Fruit fly (Drosophila melanogaster) whole organism, embryonic: ENCODE results near the gene CG18473.

ENCODE experiments used
- Aef1 ChIP-seq: fragments of 200-800 bp; sonication (Bioruptor generic); IDR thresholded peaks from 3 replicates; pipeline ENCODE4 v1.3.6; 2022; ENCODE audit warnings: missing biosample characterization, missing genetic modification characterization
- CG10321 ChIP-seq: fragments of 200-800 bp; sonication (Bioruptor generic); IDR thresholded peaks from 2 replicates; pipeline ENCODE4 v1.3.6; 2022; ENCODE audit warnings: missing biosample characterization, missing genetic modification characterization
- CG10654 ChIP-seq: fragments of 200-800 bp; sonication (Bioruptor generic); optimal IDR thresholded peaks from 2 replicates; lab custom pipeline; 2016; ENCODE audit warnings: missing biosample characterization, missing genetic modification characterization
- CG12104 ChIP-seq: fragments of 200-800 bp; sonication (Bioruptor generic); optimal IDR thresholded peaks from 3 replicates; lab custom pipeline; 2016; ENCODE audit warnings: missing biosample characterization, missing genetic modification characterization
- CG12391 ChIP-seq: fragments of 200-800 bp; sonication (Bioruptor generic); optimal IDR thresholded peaks from 3 replicates; lab custom pipeline; 2018; ENCODE audit warnings: missing biosample characterization, mild to moderate bottlenecking, missing genetic modification characterization, moderate library complexity
- CG13424 ChIP-seq: fragments of 200-800 bp; sonication (Bioruptor generic); optimal IDR thresholded peaks from 2 replicates; lab custom pipeline; 2019; ENCODE audit warnings: missing biosample characterization, mild to moderate bottlenecking, missing genetic modification characterization, moderate library complexity
- CG14860 ChIP-seq: fragments of 200-800 bp; sonication (Bioruptor generic); IDR thresholded peaks from 3 replicates; pipeline ENCODE4 v1.3.6; 2022; ENCODE audit warnings: missing biosample characterization, missing genetic modification characterization; ENCODE audit not compliant: partially characterized antibody
- CG1603 ChIP-seq: fragments of 200-800 bp; sonication (Bioruptor generic); optimal IDR thresholded peaks from 2 replicates; lab custom pipeline; 2019; ENCODE audit warnings: missing biosample characterization, mild to moderate bottlenecking, missing genetic modification characterization, moderate library complexity
- CG18599 ChIP-seq: fragments of 200-800 bp; sonication (Bioruptor generic); optimal IDR thresholded peaks from 3 replicates; lab custom pipeline; 2017; ENCODE audit warnings: missing biosample characterization, missing genetic modification characterization, mild to moderate bottlenecking, moderate library complexity, missing genetic modification reagents
- CG18764 ChIP-seq: fragments of 200-800 bp; sonication (Bioruptor generic); optimal IDR thresholded peaks from 3 replicates; lab custom pipeline; 2016; ENCODE audit warnings: missing biosample characterization, missing genetic modification characterization
- CG31365 ChIP-seq: fragments of 200-800 bp; sonication (Bioruptor generic); optimal IDR thresholded peaks from 2 replicates; lab custom pipeline; 2018; ENCODE audit warnings: missing biosample characterization, mild to moderate bottlenecking, missing genetic modification characterization
- CG31441 ChIP-seq: fragments of 200-800 bp; sonication (Bioruptor generic); IDR thresholded peaks from 2 replicates; pipeline ENCODE4 v1.3.6; 2022; ENCODE audit warnings: missing biosample characterization, missing genetic modification characterization
- CG3163 ChIP-seq: fragments of 200-800 bp; sonication (Bioruptor generic); optimal IDR thresholded peaks from 3 replicates; lab custom pipeline; 2016; ENCODE audit warnings: missing biosample characterization, missing genetic modification characterization
- CG32532 ChIP-seq: fragments of 200-800 bp; sonication (Bioruptor generic); IDR thresholded peaks from 2 replicates; pipeline ENCODE4 v1.3.6; 2022; ENCODE audit warnings: missing biosample characterization, missing genetic modification characterization
- CG3726 ChIP-seq: fragments of 200-800 bp; sonication (Bioruptor generic); IDR thresholded peaks from 3 replicates; pipeline ENCODE4, ENCODE4 v1.3.6; 2022; ENCODE audit warnings: missing biosample characterization, missing genetic modification characterization
- CG4424 ChIP-seq: fragments of 200-800 bp; sonication (Bioruptor generic); optimal IDR thresholded peaks from 3 replicates; lab custom pipeline; 2016; ENCODE audit warnings: missing biosample characterization, missing genetic modification characterization
- CG6654 ChIP-seq: fragments of 200-800 bp; sonication (Bioruptor generic); optimal IDR thresholded peaks from 2 replicates; lab custom pipeline; 2017; ENCODE audit warnings: missing biosample characterization, mild to moderate bottlenecking, missing genetic modification characterization
- CG7372 ChIP-seq: fragments of 200-800 bp; sonication (Bioruptor generic); IDR thresholded peaks from 2 replicates; pipeline ENCODE4 v1.3.6; 2022; ENCODE audit warnings: missing biosample characterization, missing genetic modification characterization
- CG7745 ChIP-seq: fragments of 200-800 bp; sonication (Bioruptor generic); optimal IDR thresholded peaks from 2 replicates; lab custom pipeline; 2018; ENCODE audit warnings: missing biosample characterization, mild to moderate bottlenecking, missing genetic modification characterization, moderate library complexity
- CG8359 ChIP-seq: fragments of 200-800 bp; sonication (Bioruptor generic); optimal IDR thresholded peaks from 2 replicates; lab custom pipeline; 2017; ENCODE audit warnings: missing biosample characterization, mild to moderate bottlenecking, missing genetic modification characterization, borderline replicate concordance
- CG9609 ChIP-seq: fragments of 200-800 bp; sonication (Bioruptor generic); optimal IDR thresholded peaks from 3 replicates; lab custom pipeline; 2016; ENCODE audit warnings: missing biosample characterization, missing genetic modification characterization
- CG9876 ChIP-seq: fragments of 200-800 bp; sonication (Bioruptor generic); optimal IDR thresholded peaks from 2 replicates; lab custom pipeline; 2016; ENCODE audit warnings: missing biosample characterization, missing genetic modification characterization
- CTCF ChIP-seq: fragments of 200-800 bp; sonication (Bioruptor generic); optimal IDR thresholded peaks from 2 replicates; lab custom pipeline; 2017; ENCODE audit warnings: missing biosample characterization, mild to moderate bottlenecking, missing genetic modification characterization, moderate library complexity
- CkIIα-i1 ChIP-seq: fragments of 200-800 bp; sonication (Bioruptor generic); IDR thresholded peaks from 2 replicates; pipeline ENCODE4 v1.3.6; 2022; ENCODE audit warnings: missing biosample characterization, missing genetic modification characterization
- Elba2 ChIP-seq: fragments of 200-800 bp; sonication (Bioruptor generic); optimal IDR thresholded peaks from 3 replicates; lab custom pipeline; 2016; ENCODE audit warnings: missing biosample characterization, missing genetic modification characterization
- Hmx ChIP-seq: fragments of 200-800 bp; sonication (Bioruptor generic); optimal IDR thresholded peaks from 2 replicates; lab custom pipeline; 2016; ENCODE audit warnings: missing biosample characterization, missing genetic modification characterization
- Lpt ChIP-seq: fragments of >200 bp; optimal IDR thresholded peaks from 2 replicates; lab custom pipeline; 2018; ENCODE audit warnings: missing biosample characterization, missing genetic modification characterization
- Rfx ChIP-seq: fragments of 200-800 bp; sonication (Bioruptor generic); IDR thresholded peaks from 2 replicates; pipeline ENCODE4 v1.3.6; 2022; ENCODE audit warnings: missing biosample characterization, missing genetic modification characterization
- Vsx1 ChIP-seq: fragments of 200-800 bp; sonication (Bioruptor generic); optimal IDR thresholded peaks from 2 replicates; lab custom pipeline; 2017; ENCODE audit warnings: missing biosample characterization, mild to moderate bottlenecking, missing genetic modification characterization, missing genetic modification reagents
- YL-1 ChIP-seq: fragments of 200-800 bp; sonication (Bioruptor generic); optimal IDR thresholded peaks from 3 replicates; lab custom pipeline; 2017; ENCODE audit warnings: missing biosample characterization, mild to moderate bottlenecking, missing genetic modification characterization
- amos ChIP-seq: fragments of 200-800 bp; sonication (Bioruptor generic); IDR thresholded peaks from 2 replicates; pipeline ENCODE4 v1.3.6; 2022; ENCODE audit warnings: missing biosample characterization, missing genetic modification characterization; ENCODE audit not compliant: partially characterized antibody
- az2 ChIP-seq: fragments of 200-800 bp; sonication (Bioruptor generic); optimal IDR thresholded peaks from 3 replicates; lab custom pipeline; 2016; ENCODE audit warnings: missing biosample characterization, missing genetic modification characterization
- corto ChIP-seq: fragments of 200-800 bp; sonication (Bioruptor generic); optimal IDR thresholded peaks from 2 replicates; lab custom pipeline; 2016; ENCODE audit warnings: missing biosample characterization, mild to moderate bottlenecking, missing genetic modification characterization, moderate library complexity
- crc ChIP-seq: fragments of 200-800 bp; sonication (Bioruptor generic); optimal IDR thresholded peaks from 2 replicates; lab custom pipeline; 2016; ENCODE audit warnings: missing biosample characterization, missing genetic modification characterization
- danr ChIP-seq: fragments of 200-800 bp; sonication (Bioruptor generic); IDR thresholded peaks from 2 replicates; pipeline ENCODE4 v1.3.6; 2022; ENCODE audit warnings: missing biosample characterization, missing genetic modification characterization
- exex ChIP-seq: fragments of 200-800 bp; sonication (Bioruptor generic); optimal IDR thresholded peaks from 4 replicates; lab custom pipeline; 2018; ENCODE audit warnings: missing biosample characterization, mild to moderate bottlenecking, missing genetic modification characterization, moderate library complexity
- grau ChIP-seq: fragments of 200-800 bp; optimal IDR thresholded peaks from 3 replicates; lab custom pipeline; 2019; ENCODE audit warnings: missing biosample characterization, mild to moderate bottlenecking, missing genetic modification characterization, moderate library complexity
- grn ChIP-seq: fragments of 200-800 bp; sonication (Bioruptor generic); optimal IDR thresholded peaks from 3 replicates; lab custom pipeline; 2017; ENCODE audit warnings: missing biosample characterization, missing genetic modification characterization
- gro ChIP-seq: fragments of 200-800 bp; sonication (Bioruptor generic); optimal IDR thresholded peaks from 2 replicates; lab custom pipeline; 2016; ENCODE audit warnings: missing biosample characterization, missing genetic modification characterization
- gsb-n ChIP-seq: fragments of 200-800 bp; sonication (Bioruptor generic); optimal IDR thresholded peaks from 3 replicates; lab custom pipeline; 2018; ENCODE audit warnings: missing biosample characterization, mild to moderate bottlenecking, missing genetic modification characterization
- jing ChIP-seq: fragments of 200-800 bp; sonication (Bioruptor generic); optimal IDR thresholded peaks from 2 replicates; lab custom pipeline; 2018; ENCODE audit warnings: missing biosample characterization, mild to moderate bottlenecking, missing genetic modification characterization
- kah ChIP-seq: fragments of 200-800 bp; sonication (Bioruptor generic); optimal IDR thresholded peaks from 2 replicates; lab custom pipeline; 2018; ENCODE audit warnings: missing biosample characterization, mild to moderate bottlenecking, missing genetic modification characterization
- kay ChIP-seq: fragments of 200-800 bp; sonication (Bioruptor generic); optimal IDR thresholded peaks from 2 replicates; lab custom pipeline; 2016; ENCODE audit warnings: missing biosample characterization, missing genetic modification characterization
- p53 ChIP-seq: fragments of 200-800 bp; sonication (Bioruptor generic); optimal IDR thresholded peaks from 2 replicates; lab custom pipeline; 2016; ENCODE audit warnings: missing biosample characterization, missing genetic modification characterization
- pita ChIP-seq: fragments of 200-800 bp; sonication (Bioruptor generic); optimal IDR thresholded peaks from 2 replicates; lab custom pipeline; 2017; ENCODE audit warnings: missing biosample characterization, mild to moderate bottlenecking, missing genetic modification characterization
- sens ChIP-seq: fragments of 200-800 bp; sonication (Bioruptor generic); peaks from one replicate; lab custom pipeline; 2016; ENCODE audit warnings: missing biosample characterization, missing genetic modification characterization
- tll ChIP-seq, 2 experiments: fragments of 200-800 bp in 1 of 2; fragments of >200 bp in 1 of 2; sonication (Bioruptor generic) in 1 of 2; optimal IDR thresholded peaks; 2 replicates each; lab custom pipeline; 2017 to 2019; ENCODE audit warnings: missing biosample characterization in 2 of 2, missing genetic modification characterization in 2 of 2, mild to moderate bottlenecking in 1 of 2, moderate library complexity in 1 of 2
- trem ChIP-seq: fragments of 200-800 bp; optimal IDR thresholded peaks from 3 replicates; lab custom pipeline; 2019; ENCODE audit warnings: missing biosample characterization, mild to moderate bottlenecking, missing genetic modification characterization, moderate library complexity
- twi ChIP-seq: fragments of 200-800 bp; optimal IDR thresholded peaks from 2 replicates; lab custom pipeline; 2019; ENCODE audit warnings: missing biosample characterization, mild to moderate bottlenecking, missing genetic modification characterization, moderate library complexity

CG18473 gene

dm6 chr3R:9392421-9392820, 29.3 kb downstream of the CG18473 start:
- TF ChIP-seq exex (tag; lab: Kevin White, UChicago) (peak; percentile 53), grn (GFP tag; lab: Kevin White, UChicago) (peak; percentile 20), gsb-n (tag; lab: Kevin White, UChicago) (no peak), Hmx (GFP tag; lab: Kevin White, UChicago) (no peak), sens (GFP tag; lab: Kevin White, UChicago) (peak; percentile 53), CG14860 (GFP tag; lab: Robert Waterston, UW) (no peak), Vsx1 (GFP tag; lab: Kevin White, UChicago) (peak; percentile 3)

dm6 chr3R:9393542-9394025, 30.5 kb downstream of the CG18473 start:
- no peak for TF ChIP-seq gro
- TF ChIP-seq jing (GFP tag; lab: Kevin White, UChicago), result peak; percentile 59
- TF ChIP-seq Rfx (GFP tag; lab: Robert Waterston, UW), result peak; percentile 50; the same call in 1 of the 2 replicates
- TF ChIP-seq CG31365 (tag; lab: Kevin White, UChicago), result peak; percentile 46
- TF ChIP-seq CG4424 (GFP tag; lab: Kevin White, UChicago), result peak; percentile 76
- TF ChIP-seq tll (GFP tag; optimal IDR thresholded peaks at IDR 0.05; lab: Kevin White, UChicago), result no peak
- no peak for TF ChIP-seq pita (GFP tag; lab: Kevin White, UChicago)
- peak; percentile 64 for TF ChIP-seq kah (GFP tag; lab: Kevin White, UChicago)
- TF ChIP-seq CG7372 (GFP tag; lab: Robert Waterston, UW), result peak; percentile 53
- peak; percentile 56; the same call in 1 of the 2 replicates for TF ChIP-seq CG32532 (GFP tag; lab: Robert Waterston, UW)
- TF ChIP-seq danr (GFP tag; lab: Robert Waterston, UW), result no peak
- peak; percentile 7 for TF ChIP-seq CG9609 (GFP tag; lab: Kevin White, UChicago)
- TF ChIP-seq kay (GFP tag; lab: Kevin White, UChicago), result peak; percentile 33
- TF ChIP-seq trem (tag; lab: Kevin White, UChicago), result peak; percentile 76
- TF ChIP-seq az2 (GFP tag; lab: Kevin White, UChicago), result peak; percentile 70
- TF ChIP-seq grau, result peak; percentile 74
- TF ChIP-seq CTCF (GFP tag; lab: Kevin White, UChicago), result peak; percentile 25
- TF ChIP-seq corto (GFP tag; lab: Kevin White, UChicago), result peak; percentile 59
- peak; percentile 76 for TF ChIP-seq twi (tag; lab: Kevin White, UChicago)
- no peak for TF ChIP-seq Aef1
- TF ChIP-seq CG18599, result peak; percentile 67
- TF ChIP-seq CG10321 (GFP tag; lab: Robert Waterston, UW), result peak; percentile 36; the same call in 1 of the 2 replicates
- TF ChIP-seq crc (GFP tag; lab: Kevin White, UChicago), result peak; percentile 15
- TF ChIP-seq Elba2 (GFP tag; lab: Kevin White, UChicago), result no peak
- no peak for TF ChIP-seq CkIIα-i1
- peak; percentile 54 for TF ChIP-seq YL-1
- no peak for TF ChIP-seq amos (GFP tag; lab: Robert Waterston, UW)
- TF ChIP-seq CG10654, result peak; percentile 70
- TF ChIP-seq CG3726 (GFP tag; lab: Robert Waterston, UW), result peak; percentile 77; the same call in 2 of the 3 replicates
- TF ChIP-seq CG12104 (GFP tag; lab: Kevin White, UChicago), result peak; percentile 68
- TF ChIP-seq CG3163 (GFP tag; lab: Kevin White, UChicago), result no peak
- peak; percentile 42 for TF ChIP-seq CG6654 (GFP tag; lab: Kevin White, UChicago)
- peak; percentile 81 for TF ChIP-seq CG12391 (tag; lab: Kevin White, UChicago)
- TF ChIP-seq CG13424, result peak; percentile 71
- peak; percentile 72 for TF ChIP-seq CG31441 (GFP tag; lab: Robert Waterston, UW)
- peak; percentile 71 for TF ChIP-seq CG8359 (GFP tag; lab: Kevin White, UChicago)
- TF ChIP-seq CG7745 (tag; lab: Kevin White, UChicago), result peak; percentile 75
- TF ChIP-seq CG9876 (GFP tag; lab: Kevin White, UChicago), result no peak
- peak; percentile 91 for TF ChIP-seq CG1603 (tag; lab: Kevin White, UChicago)
- TF ChIP-seq p53 (GFP tag; lab: Kevin White, UChicago), result no peak
- TF ChIP-seq Lpt (GFP tag; lab: Kevin White, UChicago), result no peak
- peak; percentile 60 for TF ChIP-seq CG18764 (GFP tag; lab: Kevin White, UChicago)
- TF ChIP-seq exex (tag; lab: Kevin White, UChicago), result peak; percentile 4
